Fruit fly (Drosophila melanogaster) whole organism, embryonic: ENCODE data around the gene CG14868.

Source experiments
- ATbp ChIP-seq: fragments of 200-800 bp; sonication (Bioruptor generic); optimal IDR thresholded peaks from 2 replicates; lab custom pipeline; 2017; ENCODE audit warnings: missing biosample characterization, mild to moderate bottlenecking, missing genetic modification characterization, missing genetic modification reagents
- Atf6 ChIP-seq: fragments of 200-800 bp; sonication (Bioruptor generic); IDR thresholded peaks from 2 replicates; pipeline ENCODE4 v1.3.6; 2022; ENCODE audit warnings: missing biosample characterization, missing genetic modification characterization
- BEAF-32 ChIP-seq: fragments of 200-800 bp; sonication (Bioruptor generic); optimal IDR thresholded peaks from 3 replicates; lab custom pipeline; 2017; ENCODE audit warnings: missing biosample characterization, missing genetic modification characterization, mild to moderate bottlenecking, moderate library complexity, missing genetic modification reagents
- CG10267 ChIP-seq: fragments of 200-800 bp; sonication (Bioruptor generic); optimal IDR thresholded peaks from 2 replicates; lab custom pipeline; 2018; ENCODE audit warnings: missing biosample characterization, mild to moderate bottlenecking, missing genetic modification characterization, moderate library complexity
- CG12219 ChIP-seq: fragments of 200-800 bp; sonication (Bioruptor generic); optimal IDR thresholded peaks from 3 replicates; lab custom pipeline; 2018; ENCODE audit warnings: missing biosample characterization, mild to moderate bottlenecking, missing genetic modification characterization
- CG12236 ChIP-seq: fragments of 200-800 bp; sonication (Bioruptor generic); optimal IDR thresholded peaks from 2 replicates; lab custom pipeline; 2016; ENCODE audit warnings: missing biosample characterization, missing genetic modification characterization
- CG14860 ChIP-seq: fragments of 200-800 bp; sonication (Bioruptor generic); IDR thresholded peaks from 3 replicates; pipeline ENCODE4 v1.3.6; 2022; ENCODE audit warnings: missing biosample characterization, missing genetic modification characterization; ENCODE audit not compliant: partially characterized antibody
- CG18262 ChIP-seq: fragments of 200-800 bp; optimal IDR thresholded peaks from 3 replicates; lab custom pipeline; 2019; ENCODE audit warnings: missing biosample characterization, mild to moderate bottlenecking, missing genetic modification characterization, moderate library complexity
- CG2199 ChIP-seq: fragments of 200-800 bp; sonication (Bioruptor generic); IDR thresholded peaks from 3 replicates; pipeline ENCODE4 v1.3.6; 2022; ENCODE audit warnings: missing biosample characterization, missing genetic modification characterization
- CG2202 ChIP-seq: fragments of 200-800 bp; sonication (Bioruptor generic); optimal IDR thresholded peaks from 2 replicates; lab custom pipeline; 2018; ENCODE audit warnings: missing biosample characterization, mild to moderate bottlenecking, missing genetic modification characterization
- CG2889 ChIP-seq: fragments of 200-800 bp; sonication (Bioruptor generic); IDR thresholded peaks from 3 replicates; pipeline ENCODE4 v1.3.6; 2022; ENCODE audit warnings: missing biosample characterization, missing genetic modification characterization
- CG3065 ChIP-seq: fragments of 200-800 bp; sonication (Bioruptor generic); optimal IDR thresholded peaks from 2 replicates; lab custom pipeline; 2016; ENCODE audit warnings: missing biosample characterization, missing genetic modification characterization
- CG32767 ChIP-seq: fragments of 200-800 bp; sonication (Bioruptor generic); IDR thresholded peaks from 2 replicates; pipeline ENCODE4 v1.3.6; 2022; ENCODE audit warnings: missing biosample characterization, missing genetic modification characterization
- CG33557 ChIP-seq: fragments of 200-800 bp; sonication (Bioruptor generic); optimal IDR thresholded peaks from 2 replicates; lab custom pipeline; 2019; ENCODE audit warnings: missing biosample characterization, mild to moderate bottlenecking, missing genetic modification characterization, moderate library complexity
- CG4360 ChIP-seq: fragments of 200-800 bp; sonication (Bioruptor generic); IDR thresholded peaks from 2 replicates; pipeline ENCODE4 v1.3.6; 2022; ENCODE audit warnings: missing biosample characterization, missing genetic modification characterization
- CG5245 ChIP-seq: fragments of 200-800 bp; sonication (Bioruptor generic); optimal IDR thresholded peaks from 3 replicates; lab custom pipeline; 2016; ENCODE audit warnings: missing biosample characterization, missing genetic modification characterization
- CG6272 ChIP-seq: fragments of 200-800 bp; sonication (Bioruptor generic); IDR thresholded peaks from 2 replicates; pipeline ENCODE4 v1.3.6; 2022; ENCODE audit warnings: missing biosample characterization, missing genetic modification characterization
- CG6683 ChIP-seq: fragments of 200-800 bp; sonication (Bioruptor generic); optimal IDR thresholded peaks from 2 replicates; lab custom pipeline; 2017; ENCODE audit warnings: missing biosample characterization, mild to moderate bottlenecking, missing genetic modification characterization, missing genetic modification reagents
- CG6791 ChIP-seq: fragments of 200-800 bp; sonication (Bioruptor generic); IDR thresholded peaks from 3 replicates; pipeline ENCODE4 v1.3.6; 2022; ENCODE audit warnings: missing biosample characterization, missing genetic modification characterization; ENCODE audit not compliant: partially characterized antibody
- CG8944 ChIP-seq: fragments of 200-800 bp; sonication (Bioruptor generic); optimal IDR thresholded peaks from 3 replicates; lab custom pipeline; 2016; ENCODE audit warnings: missing biosample characterization, missing genetic modification characterization
- CHES-1-like ChIP-seq: fragments of 200-800 bp; sonication (Bioruptor generic); optimal IDR thresholded peaks from 2 replicates; lab custom pipeline; 2016; ENCODE audit warnings: missing biosample characterization, missing genetic modification characterization
- Camta ChIP-seq: fragments of 200-800 bp; sonication (Bioruptor generic); optimal IDR thresholded peaks from 2 replicates; lab custom pipeline; 2016; ENCODE audit warnings: missing biosample characterization, missing genetic modification characterization
- Chrac-16 ChIP-seq: fragments of 200-800 bp; sonication (Bioruptor generic); optimal IDR thresholded peaks from 3 replicates; lab custom pipeline; 2016; ENCODE audit warnings: missing biosample characterization, missing genetic modification characterization
- Dip2 ChIP-seq: fragments of 200-800 bp; sonication (Bioruptor generic); IDR thresholded peaks from 2 replicates; pipeline ENCODE4 v1.3.6; 2022; ENCODE audit warnings: missing biosample characterization, missing genetic modification characterization
- Dll ChIP-seq: fragments of 200-800 bp; sonication (Bioruptor generic); IDR thresholded peaks from 4 replicates; pipeline ENCODE4 v1.3.6; 2022; ENCODE audit warnings: missing biosample characterization, missing genetic modification characterization; ENCODE audit not compliant: partially characterized antibody
- Dref ChIP-seq: fragments of 200-800 bp; sonication (Bioruptor generic); IDR thresholded peaks from 2 replicates; pipeline ENCODE4 v1.3.6; 2022; ENCODE audit warnings: missing biosample characterization, missing genetic modification characterization
- Gsc ChIP-seq: fragments of 200-800 bp; sonication (Bioruptor generic); IDR thresholded peaks from 2 replicates; pipeline ENCODE4 v1.3.6; 2022; ENCODE audit warnings: missing biosample characterization, missing genetic modification characterization
- Hr3 ChIP-seq: fragments of 200-800 bp; sonication (Bioruptor generic); optimal IDR thresholded peaks from 3 replicates; lab custom pipeline; 2016; ENCODE audit warnings: missing biosample characterization, missing genetic modification characterization
- Hsf ChIP-seq: fragments of 200-800 bp; sonication (Bioruptor generic); optimal IDR thresholded peaks from 3 replicates; lab custom pipeline; 2016; ENCODE audit warnings: missing biosample characterization, missing genetic modification characterization
- MBD-R2 ChIP-seq: fragments of 200-800 bp; sonication (Bioruptor generic); IDR thresholded peaks from 2 replicates; pipeline ENCODE4 v1.3.6; 2022; ENCODE audit warnings: missing biosample characterization, missing genetic modification characterization
- NFAT ChIP-seq: fragments of 200-800 bp; sonication (Bioruptor generic); IDR thresholded peaks from 2 replicates; pipeline ENCODE4 v1.3.6; 2022; ENCODE audit warnings: missing biosample characterization, missing genetic modification characterization
- Ravus ChIP-seq: fragments of 200-800 bp; sonication (Bioruptor generic); IDR thresholded peaks from 2 replicates; pipeline ENCODE4 v1.3.6; 2022; ENCODE audit warnings: missing biosample characterization, missing genetic modification characterization
- Sox102F ChIP-seq: fragments of 200-800 bp; sonication (Bioruptor generic); optimal IDR thresholded peaks from 2 replicates; lab custom pipeline; 2018; ENCODE audit warnings: missing biosample characterization, mild to moderate bottlenecking, missing genetic modification characterization, moderate library complexity
- Stat92E ChIP-seq, 3 experiments: fragments of >200 bp in 2 of 3; fragments of 200-800 bp in 1 of 3; sonication (Bioruptor generic) in 1 of 3; optimal IDR thresholded peaks; 2 replicates each; lab custom pipeline; 2017 to 2019; ENCODE audit warnings: missing biosample characterization in 3 of 3, missing genetic modification characterization in 3 of 3, mild to moderate bottlenecking in 1 of 3, moderate library complexity in 1 of 3
- Taf1 ChIP-seq: fragments of 200-800 bp; sonication (Bioruptor generic); IDR thresholded peaks from 2 replicates; pipeline ENCODE4 v1.3.6; 2022; ENCODE audit warnings: missing biosample characterization, missing genetic modification characterization
- Xbp1 ChIP-seq: fragments of 200-800 bp; sonication (Bioruptor generic); optimal IDR thresholded peaks from 3 replicates; lab custom pipeline; 2016; ENCODE audit warnings: missing biosample characterization, mild to moderate bottlenecking, missing genetic modification characterization
- da ChIP-seq: fragments of 200-800 bp; sonication (Bioruptor generic); optimal IDR thresholded peaks from 2 replicates; lab custom pipeline; 2016; ENCODE audit warnings: missing biosample characterization, missing genetic modification characterization
- dmrt99B ChIP-seq: fragments of 200-800 bp; sonication (Bioruptor generic); optimal IDR thresholded peaks from 2 replicates; lab custom pipeline; 2018; ENCODE audit warnings: missing biosample characterization, mild to moderate bottlenecking, missing genetic modification characterization, moderate library complexity
- fd102C ChIP-seq: fragments of 200-800 bp; sonication (Bioruptor generic); optimal IDR thresholded peaks from 2 replicates; lab custom pipeline; 2018; ENCODE audit warnings: missing biosample characterization, mild to moderate bottlenecking, missing genetic modification characterization, moderate library complexity
- fd3F ChIP-seq: fragments of 200-800 bp; sonication (Bioruptor generic); optimal IDR thresholded peaks from 2 replicates; lab custom pipeline; 2018; ENCODE audit warnings: missing biosample characterization, mild to moderate bottlenecking, missing genetic modification characterization, moderate library complexity
- grau ChIP-seq: fragments of 200-800 bp; optimal IDR thresholded peaks from 3 replicates; lab custom pipeline; 2019; ENCODE audit warnings: missing biosample characterization, mild to moderate bottlenecking, missing genetic modification characterization, moderate library complexity
- ken ChIP-seq: fragments of 200-800 bp; sonication (Bioruptor generic); IDR thresholded peaks from 3 replicates; pipeline ENCODE4 v1.3.6; 2022; ENCODE audit warnings: missing biosample characterization, missing genetic modification characterization
- kni ChIP-seq: fragments of 200-800 bp; sonication (Bioruptor generic); optimal IDR thresholded peaks from 3 replicates; lab custom pipeline; 2017; ENCODE audit warnings: mild to moderate bottlenecking, missing biosample characterization, missing genetic modification reagents, missing genetic modification characterization
- repo ChIP-seq: fragments of 200-800 bp; sonication (Bioruptor generic); optimal IDR thresholded peaks from 2 replicates; lab custom pipeline; 2016; ENCODE audit warnings: missing biosample characterization, missing genetic modification characterization
- scrt ChIP-seq: fragments of 200-800 bp; sonication (Bioruptor generic); optimal IDR thresholded peaks from 2 replicates; lab custom pipeline; 2018; ENCODE audit warnings: missing biosample characterization, mild to moderate bottlenecking, missing genetic modification characterization, moderate library complexity
- sug ChIP-seq: fragments of 200-800 bp; optimal IDR thresholded peaks from 2 replicates; lab custom pipeline; 2019; ENCODE audit warnings: missing biosample characterization, mild to moderate bottlenecking, missing genetic modification characterization, moderate library complexity
- tap ChIP-seq: fragments of 200-800 bp; optimal IDR thresholded peaks from 3 replicates; lab custom pipeline; 2019; ENCODE audit warnings: missing biosample characterization, mild to moderate bottlenecking, missing genetic modification characterization, moderate library complexity
- vnd ChIP-seq: fragments of 200-800 bp; sonication (Bioruptor generic); IDR thresholded peaks from 3 replicates; pipeline ENCODE4 v1.3.6; 2022; ENCODE audit warnings: missing biosample characterization, missing genetic modification characterization; ENCODE audit not compliant: partially characterized antibody
- wek ChIP-seq: fragments of 200-800 bp; sonication (Bioruptor generic); optimal IDR thresholded peaks from 3 replicates; lab custom pipeline; 2018; ENCODE audit warnings: missing biosample characterization, mild to moderate bottlenecking, missing genetic modification characterization, moderate library complexity

The CG14868 gene

DNA sequence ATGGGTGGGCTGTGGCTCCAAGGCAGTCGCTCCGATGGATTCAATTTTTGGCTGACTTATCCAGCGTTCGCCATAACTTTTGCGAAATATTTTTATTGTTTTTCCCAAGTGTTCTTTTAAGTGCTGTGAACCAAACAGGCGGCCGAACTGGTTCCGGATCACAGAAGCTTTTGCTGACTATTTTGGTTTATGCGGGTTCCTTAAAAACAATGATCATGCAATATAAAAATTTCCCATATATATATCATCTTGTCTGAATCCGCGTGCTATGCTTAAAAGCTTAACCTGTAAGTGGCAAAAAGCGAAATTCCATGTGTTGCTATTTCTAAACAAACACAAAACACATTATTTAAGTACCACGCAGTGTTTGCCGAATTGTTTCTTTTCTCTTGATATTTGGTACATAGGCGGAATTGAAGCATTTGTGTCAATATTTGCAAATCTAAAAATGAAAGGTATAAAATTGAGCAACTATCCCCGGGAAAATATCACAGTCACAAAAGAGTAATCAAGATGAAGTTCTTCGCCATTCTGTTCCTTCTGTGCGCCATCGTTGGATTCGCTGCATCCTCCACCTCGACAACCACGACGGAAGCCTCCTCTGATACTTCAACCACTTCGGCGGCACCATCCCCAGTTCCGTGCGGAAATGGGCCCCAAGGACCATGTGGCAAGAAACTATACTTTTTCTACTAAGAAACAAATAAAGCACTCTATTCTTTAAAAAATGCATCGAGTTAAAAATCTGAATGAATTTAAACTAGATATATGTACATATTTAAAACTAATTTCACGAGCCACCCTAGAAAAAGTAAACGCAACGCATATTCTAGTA lies 49.6 kb downstream of the CG14868 start, which contains the start of the genes CG6276 and CG44040 (continued):
- TF ChIP-seq Dll (no peak), CG3065 (GFP tag; lab: Kevin White, UChicago) (no peak), Ravus (GFP tag; lab: Robert Waterston, UW) (no peak), Xbp1 (peak; percentile 35), Chrac-16 (GFP tag; lab: Kevin White, UChicago) (no peak), CG8944 (peak; percentile 13), BEAF-32 (peak; percentile 24), vnd (GFP tag; lab: Robert Waterston, UW) (no peak), Hr3 (peak; percentile 36), grau (peak; percentile 54), CG6272 (GFP tag; lab: Robert Waterston, UW) (no peak), MBD-R2 (GFP tag; lab: Robert Waterston, UW) (peak; percentile 77), Dip2 (no peak), CG14860 (no peak), CG12236 (GFP tag; lab: Kevin White, UChicago) (no peak), tap (tag; lab: Kevin White, UChicago) (peak; percentile 9), Camta (peak; percentile 50), repo (GFP tag; lab: Kevin White, UChicago) (no peak), CG12219 (GFP tag; lab: Kevin White, UChicago) (peak; percentile 22), Stat92E (GFP tag; optimal IDR thresholded peaks at IDR 0.05; lab: Kevin White, UChicago) (no peak), NFAT (GFP tag; lab: Robert Waterston, UW) (peak; percentile 41), CG18262 (peak; percentile 48), Hsf (GFP tag; lab: Kevin White, UChicago) (peak; percentile 33), ken (GFP tag; lab: Robert Waterston, UW) (no peak), CG32767 (GFP tag; lab: Robert Waterston, UW) (no peak), CG6791 (GFP tag; lab: Robert Waterston, UW) (no peak), CG5245 (no peak), Taf1 (GFP tag; lab: Robert Waterston, UW) (no peak), CG6683 (GFP tag; lab: Kevin White, UChicago) (peak; percentile 0), CG10267 (tag; lab: Kevin White, UChicago) (peak; percentile 13), Dref (GFP tag; lab: Robert Waterston, UW) (no peak), da (GFP tag; lab: Kevin White, UChicago) (no peak), fd102C (GFP tag; lab: Kevin White, UChicago) (no peak), Gsc (GFP tag; lab: Robert Waterston, UW) (no peak), Atf6 (GFP tag; lab: Robert Waterston, UW) (peak; percentile 62; the same call in 1 of the 2 replicates), scrt (GFP tag; lab: Kevin White, UChicago) (no peak), kni (GFP tag; lab: Kevin White, UChicago) (no peak), Sox102F (GFP tag; lab: Kevin White, UChicago) (peak; percentile 35), CG4360 (GFP tag; lab: Robert Waterston, UW) (no peak), CHES-1-like (GFP tag; lab: Kevin White, UChicago) (peak; percentile 30), fd3F (GFP tag; lab: Kevin White, UChicago) (peak; percentile 5), sug (peak; percentile 49), CG33557 (GFP tag; lab: Kevin White, UChicago) (no peak), CG2199 (GFP tag; lab: Robert Waterston, UW) (no peak), dmrt99B (tag; lab: Kevin White, UChicago) (no peak), ATbp (GFP tag; lab: Kevin White, UChicago) (peak; percentile 36), wek (no peak), CG2889 (GFP tag; lab: Robert Waterston, UW) (no peak), CG2202 (no peak)
